Worm (Caenorhabditis elegans) whole organism, L2 larva: ENCODE results near the gene F49E12.10.

Source experiments
- lin-11 ChIP-seq: fragments of 150-350 bp; sonication (generic microtip); optimal IDR thresholded peaks from 2 replicates; lab custom pipeline; 2014; ENCODE audit warnings: missing biosample characterization, missing genetic modification characterization, inconsistent platforms, mixed read lengths
- ztf-11 ChIP-seq: sonication (generic microtip); optimal IDR thresholded peaks from 2 replicates; lab custom pipeline; 2017; ENCODE audit warnings: missing biosample characterization, missing genetic modification characterization

DNA sequence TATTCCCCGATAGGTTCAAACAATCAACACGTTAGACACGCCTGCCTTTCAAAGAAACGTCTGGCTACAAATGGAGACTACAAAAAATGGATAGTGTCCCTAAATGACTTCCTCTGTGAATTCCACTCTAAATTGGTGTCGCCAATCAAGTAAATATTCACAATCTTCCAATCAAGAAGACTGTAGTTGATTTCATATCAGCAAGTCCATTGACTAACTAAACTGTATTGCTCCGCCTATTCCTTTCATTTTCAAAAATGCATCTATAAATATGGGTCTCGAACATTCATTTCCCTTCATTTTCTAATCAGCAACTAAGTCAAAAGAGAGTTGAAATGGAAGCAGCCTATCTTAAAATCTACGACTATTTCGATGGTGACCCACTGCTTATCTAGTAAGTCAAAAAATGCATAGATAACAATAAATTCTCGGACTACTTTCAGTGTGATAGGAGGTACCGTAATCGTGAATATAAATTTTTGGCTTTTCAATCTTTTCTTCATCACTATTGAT is 2.8 kb upstream of the F49E12.10 start, which contains the start of gene drd-1:
- TF ChIP-seq lin-11 (tag; lab: Kevin White, UChicago) = no peak
- TF ChIP-seq ztf-11 (tag; lab: Kevin White, UChicago) = no peak
